Fruit fly (Drosophila melanogaster) whole organism, embryonic: ENCODE measurements around the gene RpL13.

ENCODE experiments used
- Adf1 ChIP-seq: fragments of 200-800 bp; sonication (Bioruptor generic); IDR thresholded peaks from 2 replicates; pipeline ENCODE4 v1.3.6; 2022; ENCODE audit warnings: missing biosample characterization, missing genetic modification characterization
- Asciz ChIP-seq: fragments of 200-800 bp; sonication (Bioruptor generic); optimal IDR thresholded peaks from 2 replicates; lab custom pipeline; 2017; ENCODE audit warnings: missing biosample characterization, mild to moderate bottlenecking, missing genetic modification characterization, missing genetic modification reagents
- Bdp1 ChIP-seq: fragments of 200-800 bp; sonication (Bioruptor generic); optimal IDR thresholded peaks from 3 replicates; lab custom pipeline; 2016; ENCODE audit warnings: missing biosample characterization, missing genetic modification characterization
- CG10267 ChIP-seq: fragments of 200-800 bp; sonication (Bioruptor generic); optimal IDR thresholded peaks from 2 replicates; lab custom pipeline; 2018; ENCODE audit warnings: missing biosample characterization, mild to moderate bottlenecking, missing genetic modification characterization, moderate library complexity
- CG10565 ChIP-seq: fragments of 200-800 bp; sonication (Bioruptor generic); optimal IDR thresholded peaks from 3 replicates; lab custom pipeline; 2016; ENCODE audit warnings: missing biosample characterization, mild to moderate bottlenecking, missing genetic modification characterization
- CG11398 ChIP-seq: fragments of 200-800 bp; sonication (Bioruptor generic); optimal IDR thresholded peaks from 2 replicates; lab custom pipeline; 2016; ENCODE audit warnings: missing biosample characterization, missing genetic modification characterization
- CG14050 ChIP-seq: fragments of 200-800 bp; sonication (Bioruptor generic); IDR thresholded peaks from 3 replicates; pipeline ENCODE4 v1.3.6; 2022; ENCODE audit warnings: missing biosample characterization, missing genetic modification characterization
- CG14667 ChIP-seq: fragments of 200-800 bp; sonication (Bioruptor generic); IDR thresholded peaks from 2 replicates; pipeline ENCODE4 v1.3.6; 2022; ENCODE audit warnings: missing biosample characterization, missing genetic modification characterization
- CG14710 ChIP-seq: fragments of 200-800 bp; sonication (Bioruptor generic); optimal IDR thresholded peaks from 3 replicates; lab custom pipeline; 2019; ENCODE audit warnings: missing biosample characterization, mild to moderate bottlenecking, missing genetic modification characterization, moderate library complexity
- CG17912 ChIP-seq: fragments of 200-800 bp; sonication (Bioruptor generic); optimal IDR thresholded peaks from 2 replicates; lab custom pipeline; 2018; ENCODE audit warnings: missing biosample characterization, mild to moderate bottlenecking, missing genetic modification characterization
- CG18599 ChIP-seq: fragments of 200-800 bp; sonication (Bioruptor generic); optimal IDR thresholded peaks from 3 replicates; lab custom pipeline; 2017; ENCODE audit warnings: missing biosample characterization, missing genetic modification characterization, mild to moderate bottlenecking, moderate library complexity, missing genetic modification reagents
- CG2116 ChIP-seq: fragments of 200-800 bp; sonication (Bioruptor generic); optimal IDR thresholded peaks from 3 replicates; lab custom pipeline; 2018; ENCODE audit warnings: missing biosample characterization, mild to moderate bottlenecking, missing genetic modification characterization
- CG2199 ChIP-seq: fragments of 200-800 bp; sonication (Bioruptor generic); IDR thresholded peaks from 3 replicates; pipeline ENCODE4 v1.3.6; 2022; ENCODE audit warnings: missing biosample characterization, missing genetic modification characterization
- CG32767 ChIP-seq: fragments of 200-800 bp; sonication (Bioruptor generic); IDR thresholded peaks from 2 replicates; pipeline ENCODE4 v1.3.6; 2022; ENCODE audit warnings: missing biosample characterization, missing genetic modification characterization
- CG3995 ChIP-seq: fragments of 200-800 bp; sonication (Bioruptor generic); optimal IDR thresholded peaks from 3 replicates; lab custom pipeline; 2016; ENCODE audit warnings: missing biosample characterization, missing genetic modification characterization
- CG4360 ChIP-seq: fragments of 200-800 bp; sonication (Bioruptor generic); IDR thresholded peaks from 2 replicates; pipeline ENCODE4 v1.3.6; 2022; ENCODE audit warnings: missing biosample characterization, missing genetic modification characterization
- CG4424 ChIP-seq: fragments of 200-800 bp; sonication (Bioruptor generic); optimal IDR thresholded peaks from 3 replicates; lab custom pipeline; 2016; ENCODE audit warnings: missing biosample characterization, missing genetic modification characterization
- CG4707 ChIP-seq: fragments of 200-800 bp; sonication (Bioruptor generic); optimal IDR thresholded peaks from 2 replicates; lab custom pipeline; 2018; ENCODE audit warnings: missing biosample characterization, mild to moderate bottlenecking, missing genetic modification characterization, moderate library complexity
- CG7372 ChIP-seq: fragments of 200-800 bp; sonication (Bioruptor generic); IDR thresholded peaks from 2 replicates; pipeline ENCODE4 v1.3.6; 2022; ENCODE audit warnings: missing biosample characterization, missing genetic modification characterization
- CG7556 ChIP-seq: fragments of 200-800 bp; sonication (Bioruptor generic); optimal IDR thresholded peaks from 2 replicates; lab custom pipeline; 2017; ENCODE audit warnings: missing biosample characterization, mild to moderate bottlenecking, missing genetic modification characterization
- CG8281 ChIP-seq: fragments of 200-800 bp; sonication (Bioruptor generic); optimal IDR thresholded peaks from 2 replicates; lab custom pipeline; 2018; ENCODE audit warnings: missing biosample characterization, mild to moderate bottlenecking, missing genetic modification characterization, moderate library complexity
- CG8478 ChIP-seq: fragments of >200 bp; optimal IDR thresholded peaks from 2 replicates; lab custom pipeline; 2018
- CG9932 ChIP-seq: fragments of 200-800 bp; sonication (Bioruptor generic); IDR thresholded peaks from 2 replicates; pipeline ENCODE4 v1.3.6; 2022; ENCODE audit warnings: missing biosample characterization, missing genetic modification characterization
- D ChIP-seq, 2 experiments: fragments of 200-800 bp in 1 of 2; fragments of >200 bp in 1 of 2; sonication (Bioruptor generic) in 1 of 2; optimal IDR thresholded peaks; 2 replicates in 1 of 2; 3 replicates in 1 of 2; lab custom pipeline; 2017; ENCODE audit warnings: mild to moderate bottlenecking in 1 of 2, missing biosample characterization in 1 of 2, missing genetic modification characterization in 1 of 2, missing genetic modification reagents in 1 of 2
- Deaf1 ChIP-seq: fragments of 200-800 bp; optimal IDR thresholded peaks from 3 replicates; lab custom pipeline; 2019; ENCODE audit warnings: missing biosample characterization, mild to moderate bottlenecking, missing genetic modification characterization, moderate library complexity
- Ets97D ChIP-seq: fragments of 200-800 bp; sonication (Bioruptor generic); optimal IDR thresholded peaks from 3 replicates; lab custom pipeline; 2016; ENCODE audit warnings: missing biosample characterization, missing genetic modification characterization
- H15 ChIP-seq: fragments of 200-800 bp; sonication (Bioruptor generic); IDR thresholded peaks from 3 replicates; pipeline ENCODE4 v1.3.6; 2022; ENCODE audit warnings: missing biosample characterization, missing genetic modification characterization
- Hmr ChIP-seq: fragments of 200-800 bp; sonication (Bioruptor generic); optimal IDR thresholded peaks from 3 replicates; lab custom pipeline; 2017; ENCODE audit warnings: mild to moderate bottlenecking, missing biosample characterization, missing genetic modification reagents, missing genetic modification characterization
- Hr78 ChIP-seq, 2 experiments: fragments of 200-800 bp in 1 of 2; fragments of >200 bp in 1 of 2; sonication (Bioruptor generic) in 1 of 2; optimal IDR thresholded peaks; 2 replicates each; lab custom pipeline; 2017 to 2019; ENCODE audit warnings: missing biosample characterization in 2 of 2, missing genetic modification characterization in 2 of 2, mild to moderate bottlenecking in 1 of 2, moderate library complexity in 1 of 2
- Mad ChIP-seq: fragments of 200-800 bp; sonication (Bioruptor generic); optimal IDR thresholded peaks from 2 replicates; lab custom pipeline; 2016; ENCODE audit warnings: missing biosample characterization, missing genetic modification characterization
- Nf-YC ChIP-seq: fragments of 200-800 bp; optimal IDR thresholded peaks from 3 replicates; lab custom pipeline; 2019; ENCODE audit warnings: missing biosample characterization, mild to moderate bottlenecking, missing genetic modification characterization, moderate library complexity
- Pdp1 ChIP-seq, 2 experiments: fragments of 200-800 bp; sonication (Bioruptor generic); optimal IDR thresholded peaks; 3 replicates each; lab custom pipeline; 2016; ENCODE audit warnings: missing biosample characterization in 2 of 2, missing genetic modification characterization in 2 of 2, mild to moderate bottlenecking in 1 of 2, moderate library complexity in 1 of 2
- Sin3A ChIP-seq: fragments of >200 bp; optimal IDR thresholded peaks from 2 replicates; lab custom pipeline; 2018
- Sry-δ ChIP-seq: fragments of 200-800 bp; sonication (Bioruptor generic); optimal IDR thresholded peaks from 2 replicates; lab custom pipeline; 2016; ENCODE audit warnings: missing biosample characterization, missing genetic modification characterization
- Trl ChIP-seq, 3 experiments: fragments of >200 bp in 2 of 3; fragments of 200-800 bp in 1 of 3; sonication (Bioruptor generic) in 1 of 3; optimal IDR thresholded peaks; 2 replicates in 1 of 3; 3 replicates in 2 of 3; lab custom pipeline; 2016 to 2017; ENCODE audit warnings: missing biosample characterization in 1 of 3, missing genetic modification characterization in 1 of 3
- bab2 ChIP-seq: fragments of 200-800 bp; sonication (Bioruptor generic); optimal IDR thresholded peaks from 2 replicates; lab custom pipeline; 2016; ENCODE audit warnings: missing biosample characterization, missing genetic modification characterization
- caup ChIP-seq: fragments of 200-800 bp; sonication (Bioruptor generic); optimal IDR thresholded peaks from 3 replicates; lab custom pipeline; 2017; ENCODE audit warnings: missing biosample characterization, mild to moderate bottlenecking, missing genetic modification characterization, moderate library complexity; ENCODE audit not compliant: severe bottlenecking
- chif ChIP-seq, 2 experiments: fragments of 200-800 bp; sonication (Bioruptor generic); optimal IDR thresholded peaks; 3 replicates each; lab custom pipeline; 2016; ENCODE audit warnings: missing biosample characterization in 2 of 2, missing genetic modification characterization in 2 of 2
- dmrt11E ChIP-seq: fragments of 200-800 bp; sonication (Bioruptor generic); optimal IDR thresholded peaks from 3 replicates; lab custom pipeline; 2018; ENCODE audit warnings: missing biosample characterization, mild to moderate bottlenecking, missing genetic modification characterization, moderate library complexity
- fu2 ChIP-seq: fragments of 200-800 bp; sonication (Bioruptor generic); optimal IDR thresholded peaks from 2 replicates; lab custom pipeline; 2016; ENCODE audit warnings: missing biosample characterization, missing genetic modification characterization
- gro ChIP-seq: fragments of 200-800 bp; sonication (Bioruptor generic); optimal IDR thresholded peaks from 2 replicates; lab custom pipeline; 2016; ENCODE audit warnings: missing biosample characterization, missing genetic modification characterization
- ham ChIP-seq: fragments of 200-800 bp; sonication (Bioruptor generic); IDR thresholded peaks from 2 replicates; pipeline ENCODE4 v1.3.6; 2022; ENCODE audit warnings: missing biosample characterization, missing genetic modification characterization
- hbn ChIP-seq: fragments of 200-800 bp; sonication (Bioruptor generic); IDR thresholded peaks from 2 replicates; pipeline ENCODE4 v1.3.6; 2022; ENCODE audit warnings: missing biosample characterization, missing genetic modification characterization; ENCODE audit not compliant: partially characterized antibody
- maf-S ChIP-seq: fragments of 200-800 bp; sonication (Bioruptor generic); optimal IDR thresholded peaks from 2 replicates; lab custom pipeline; 2016; ENCODE audit warnings: missing biosample characterization, missing genetic modification characterization
- odd ChIP-seq: fragments of 200-800 bp; sonication (Bioruptor generic); optimal IDR thresholded peaks from 2 replicates; lab custom pipeline; 2017; ENCODE audit warnings: missing biosample characterization, mild to moderate bottlenecking, missing genetic modification characterization
- pb ChIP-seq: fragments of 200-800 bp; sonication (Bioruptor generic); optimal IDR thresholded peaks from 3 replicates; lab custom pipeline; 2016; ENCODE audit warnings: missing biosample characterization, missing genetic modification characterization
- pros ChIP-seq: fragments of 200-800 bp; sonication (Bioruptor generic); optimal IDR thresholded peaks from 3 replicates; lab custom pipeline; 2019; ENCODE audit warnings: missing biosample characterization, mild to moderate bottlenecking, missing genetic modification characterization, moderate library complexity
- psq ChIP-seq: fragments of 200-800 bp; sonication (Bioruptor generic); optimal IDR thresholded peaks from 2 replicates; lab custom pipeline; 2017; ENCODE audit warnings: missing biosample characterization, missing genetic modification characterization
- tll ChIP-seq, 2 experiments: fragments of 200-800 bp in 1 of 2; fragments of >200 bp in 1 of 2; sonication (Bioruptor generic) in 1 of 2; optimal IDR thresholded peaks; 2 replicates each; lab custom pipeline; 2017 to 2019; ENCODE audit warnings: missing biosample characterization in 2 of 2, missing genetic modification characterization in 2 of 2, mild to moderate bottlenecking in 1 of 2, moderate library complexity in 1 of 2
- tna ChIP-seq: fragments of 200-800 bp; sonication (Bioruptor generic); IDR thresholded peaks from 2 replicates; pipeline ENCODE4 v1.3.6; 2022; ENCODE audit warnings: missing biosample characterization, missing genetic modification characterization; ENCODE audit not compliant: partially characterized antibody
- tup ChIP-seq: fragments of 200-800 bp; sonication (Bioruptor generic); optimal IDR thresholded peaks from 2 replicates; lab custom pipeline; 2016; ENCODE audit warnings: missing biosample characterization, mild to moderate bottlenecking, missing genetic modification characterization, moderate library complexity

RpL13 gene

dm6 chr2L:10003593-10003992 lies 36.5 kb downstream of the RpL13 start, which contains the start of gene Ndf (continued):
- TF ChIP-seq CG7556 (GFP tag; lab: Kevin White, UChicago) = peak; percentile 41
- TF ChIP-seq CG8281 (tag; lab: Kevin White, UChicago) = no peak
- TF ChIP-seq Pdp1 (GFP tag; optimal IDR thresholded peaks at IDR 0.05; lab: Kevin White, UChicago) = peak; percentile 67 to 72
- no peak for TF ChIP-seq CG14667
- peak; percentile 76 for TF ChIP-seq CG14710 (tag; lab: Kevin White, UChicago)
- TF ChIP-seq H15 = peak; percentile 67; the same call in 1 of the 3 replicates
- no peak for TF ChIP-seq pros
- peak; percentile 77 for TF ChIP-seq CG2116 (GFP tag; lab: Kevin White, UChicago)
- no peak for TF ChIP-seq Hr78 (GFP tag; optimal IDR thresholded peaks at IDR 0.05; lab: Kevin White, UChicago)
- no peak for TF ChIP-seq CG32767 (GFP tag; lab: Robert Waterston, UW)
- peak; percentile 52 to 62 for TF ChIP-seq chif (GFP tag; optimal IDR thresholded peaks at IDR 0.05; lab: Kevin White, UChicago)
- TF ChIP-seq pb = peak; percentile 13
- TF ChIP-seq maf-S (GFP tag; lab: Kevin White, UChicago) = peak; percentile 34
- peak; percentile 60 for TF ChIP-seq Mad
- TF ChIP-seq odd (GFP tag; lab: Kevin White, UChicago) = no peak
- TF ChIP-seq CG10267 (tag; lab: Kevin White, UChicago) = peak; percentile 98
- no peak for TF ChIP-seq D (optimal IDR thresholded peaks at IDR 0.05; lab: Kevin White, UChicago)
- TF ChIP-seq D (GFP tag; optimal IDR thresholded peaks at IDR 0.05; lab: Kevin White, UChicago) = no peak
- TF ChIP-seq tup (GFP tag; lab: Kevin White, UChicago) = peak; percentile 62
- no peak for TF ChIP-seq CG11398
- no peak for TF ChIP-seq CG8478 (lab: Kevin White, UChicago)
- TF ChIP-seq Bdp1 = peak; percentile 45
- peak; percentile 15 for TF ChIP-seq Adf1 (GFP tag; lab: Robert Waterston, UW)
- TF ChIP-seq CG2199 (GFP tag; lab: Robert Waterston, UW) = peak; percentile 79
- TF ChIP-seq Trl (optimal IDR thresholded peaks at IDR 0.05; lab: Kevin White, UChicago) = no peak
- TF ChIP-seq Trl (GFP tag; optimal IDR thresholded peaks at IDR 0.05; lab: Kevin White, UChicago) = peak; percentile 47
- TF ChIP-seq dmrt11E (tag; lab: Kevin White, UChicago) = peak; percentile 48
- TF ChIP-seq Asciz (GFP tag; lab: Kevin White, UChicago) = no peak
- peak; percentile 48; the same call in 2 of the 3 replicates for TF ChIP-seq CG14050 (GFP tag; lab: Robert Waterston, UW)
- 0 out of 2 replicates have a peak, but pooled peaks have one; percentile 15 for TF ChIP-seq CG7372
- TF ChIP-seq CG4707 (GFP tag; lab: Kevin White, UChicago) = no peak
- peak; percentile 93 for TF ChIP-seq Ets97D (GFP tag; lab: Kevin White, UChicago)
- no peak for TF ChIP-seq tll (GFP tag; optimal IDR thresholded peaks at IDR 0.05; lab: Kevin White, UChicago)
- 0 out of 2 replicates have a peak, but pooled peaks have one; percentile 12 for TF ChIP-seq CG4360 (GFP tag; lab: Robert Waterston, UW)
- TF ChIP-seq Hmr (GFP tag; lab: Kevin White, UChicago) = peak; percentile 77
- peak; percentile 23 for TF ChIP-seq Deaf1 (tag; lab: Kevin White, UChicago)
- TF ChIP-seq Sin3A (lab: Kevin White, UChicago) = no peak

- peak; percentile 9 for TF ChIP-seq CG17912 (GFP tag; lab: Kevin White, UChicago)
- TF ChIP-seq hbn (GFP tag; lab: Robert Waterston, UW) = peak; percentile 39; the same call in 1 of the 2 replicates
- TF ChIP-seq CG9932 = no peak
- TF ChIP-seq CG10565 = no peak
- TF ChIP-seq Sry-δ = no peak
- TF ChIP-seq psq (GFP tag; lab: Kevin White, UChicago) = no peak
- TF ChIP-seq CG3995 (GFP tag; lab: Kevin White, UChicago) = no peak
- no peak for TF ChIP-seq tna (GFP tag; lab: Robert Waterston, UW)
- TF ChIP-seq ham (GFP tag; lab: Robert Waterston, UW) = no peak
- TF ChIP-seq caup (GFP tag; lab: Kevin White, UChicago) = no peak
- no peak for TF ChIP-seq CG4424 (GFP tag; lab: Kevin White, UChicago)
- TF ChIP-seq CG18599 = no peak
- TF ChIP-seq Nf-YC (tag; lab: Kevin White, UChicago) = no peak
- TF ChIP-seq bab2 (GFP tag; lab: Kevin White, UChicago) = no peak
- TF ChIP-seq tup (GFP tag; lab: Kevin White, UChicago) = no peak
- TF ChIP-seq gro (GFP tag; lab: Kevin White, UChicago) = no peak
- no peak for TF ChIP-seq fu2 (GFP tag; lab: Kevin White, UChicago)
Measured at dm6 chr2L:10004574-10004973, 37.5 kb downstream of the RpL13 start.
